In the genomic region with DNA sequence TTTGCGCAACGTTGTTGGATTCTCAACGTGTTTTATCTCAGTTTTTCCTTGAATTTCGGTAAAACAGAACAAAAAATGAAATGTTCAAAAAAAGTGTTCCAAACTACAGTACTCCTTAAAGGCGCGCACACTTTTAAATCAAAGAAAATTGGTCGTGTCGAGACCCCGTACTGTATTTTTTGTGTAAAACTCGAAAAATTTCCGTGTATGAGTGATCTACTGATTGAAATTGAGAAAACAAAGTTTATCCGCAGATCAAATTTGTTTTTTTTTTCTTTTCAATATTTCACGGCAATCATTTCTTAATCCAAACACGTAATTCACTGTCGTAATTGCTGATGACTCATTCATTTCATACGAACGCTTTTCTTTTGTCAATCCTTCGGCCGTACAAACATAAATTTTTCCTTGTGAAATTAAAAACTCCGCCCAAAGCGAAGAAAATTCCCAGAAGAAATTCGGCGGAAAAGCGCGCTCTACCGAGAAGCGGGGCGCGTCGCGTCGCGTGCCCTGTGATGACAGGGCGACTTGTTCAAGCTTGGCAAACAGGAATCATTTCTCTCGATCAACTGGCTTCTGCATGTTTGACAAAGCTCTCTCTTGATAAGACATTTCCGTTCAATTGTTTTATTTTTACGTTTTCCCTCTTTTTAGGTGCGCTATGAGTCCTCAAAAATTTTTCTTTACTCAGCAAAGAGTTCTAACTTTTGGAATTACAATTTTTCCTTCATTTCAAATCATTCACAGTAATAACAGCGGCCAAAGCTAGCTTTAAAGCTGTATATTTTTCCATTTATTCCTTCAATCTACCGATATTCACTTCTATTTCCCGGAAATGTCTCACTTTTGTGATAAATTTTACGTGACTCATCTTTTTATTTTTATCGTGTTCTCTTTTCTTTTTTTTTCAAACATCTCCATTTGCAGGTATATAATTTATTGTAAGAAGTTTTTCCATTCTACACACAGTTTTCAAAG, we compare ENCODE assay signal across 6 worm cellular contexts.
TF ChIP-seq lines count a peak whose summit lies in the region.

A gene (plus strand): TSS at position 928 of the 978 bp plus-strand sequence.

TF ChIP-seq in whole organism, L1 larva, 84 proteins besides CTCF, POLR2A, EP300 and RAD21 (continued from another document):
- TF ChIP-seq efl-1 (optimal IDR thresholded peaks at IDR 0.05; lab: Kevin White, UChicago): peak; percentile 26 to 35
- TF ChIP-seq efl-1 (GFP tag; optimal IDR thresholded peaks at IDR 0.05 in 1 of 2; lab: Kevin White, UChicago): peak in 1 of 2 experiments; percentile 43
- TF ChIP-seq nhr-47 (tag; optimal IDR thresholded peaks at IDR 0.05; lab: Kevin White, UChicago): peak; percentile 12
- TF ChIP-seq ceh-82 (tag; optimal IDR thresholded peaks at IDR 0.05; lab: Kevin White, UChicago): peak in 1 of 3 experiments; percentile 57
- TF ChIP-seq egl-13 (tag; optimal IDR thresholded peaks at IDR 0.05; lab: Kevin White, UChicago): no peak
- TF ChIP-seq hpl-2 (GFP tag; optimal IDR thresholded peaks at IDR 0.05; lab: Kevin White, UChicago): no peak
- TF ChIP-seq mdl-1 (tag; optimal IDR thresholded peaks at IDR 0.05; lab: Kevin White, UChicago): peak in 1 of 2 experiments; percentile 18
- peak; percentile 45 to 57 for TF ChIP-seq lin-35 (GFP tag; optimal IDR thresholded peaks at IDR 0.05; lab: Kevin White, UChicago)
- TF ChIP-seq lin-39 (tag; optimal IDR thresholded peaks at IDR 0.05; lab: Kevin White, UChicago): no peak
- peak; percentile 17 to 51 (median 30) for TF ChIP-seq dpl-1 (GFP tag; optimal IDR thresholded peaks at IDR 0.05; lab: Kevin White, UChicago)
- peak; percentile 70 for TF ChIP-seq lin-15B (tag; optimal IDR thresholded peaks at IDR 0.05; lab: Kevin White, UChicago)

TF ChIP-seq in whole organism, L2 larva, 48 proteins besides CTCF, POLR2A, EP300 and RAD21 (continued from another document):
- TF ChIP-seq fos-1 (tag; optimal IDR thresholded peaks at IDR 0.05; lab: Kevin White, UChicago): peak; percentile 75
- peak in 1 of 2 experiments; percentile 31 for TF ChIP-seq lsy-2 (tag; optimal IDR thresholded peaks at IDR 0.05; lab: Kevin White, UChicago)
- no peak for TF ChIP-seq R02D3.7 (tag; optimal IDR thresholded peaks at IDR 0.05; lab: Kevin White, UChicago)
- TF ChIP-seq skn-1 (tag; optimal IDR thresholded peaks at IDR 0.05; lab: Kevin White, UChicago): no peak
- no peak for TF ChIP-seq nhr-10 (tag; optimal IDR thresholded peaks at IDR 0.05; lab: Kevin White, UChicago)
- no peak for TF ChIP-seq nhr-23 (tag; optimal IDR thresholded peaks at IDR 0.05; lab: Kevin White, UChicago)
- peak; percentile 51 for TF ChIP-seq unc-55 (GFP tag; optimal IDR thresholded peaks at IDR 0.05; lab: Kevin White, UChicago)
- TF ChIP-seq nhr-129 (tag; optimal IDR thresholded peaks at IDR 0.05; lab: Kevin White, UChicago): peak; percentile 34

TF ChIP-seq in whole organism, L3 larva, 47 proteins besides CTCF, POLR2A, EP300 and RAD21 (continued from another document):
- TF ChIP-seq ceh-82 (tag; optimal IDR thresholded peaks at IDR 0.05; lab: Kevin White, UChicago): no peak
- TF ChIP-seq pha-4 (tag; optimal IDR thresholded peaks at IDR 0.05; lab: Kevin White, UChicago): peak; percentile 34
- peak; percentile 72 for TF ChIP-seq nfya-1 (tag; optimal IDR thresholded peaks at IDR 0.05; lab: Kevin White, UChicago; ENCODE audit: insufficient read depth)

TF ChIP-seq in whole organism, L4 larva, 104 proteins besides CTCF, POLR2A, EP300 and RAD21 (continued from another document):
- TF ChIP-seq lsy-2 (tag; optimal IDR thresholded peaks at IDR 0.05; lab: Kevin White, UChicago) (peak in 1 of 2 experiments; percentile 45), F26F4.8 (GFP tag; conservative IDR thresholded peaks at IDR 0.05; lab: Robert Waterston, UW) (no peak), duxl-1 (tag; optimal IDR thresholded peaks at IDR 0.05; lab: Kevin White, UChicago; ENCODE audit: poor library complexity) (no peak), T20F7.1 (GFP tag; optimal IDR thresholded peaks at IDR 0.05; lab: Kevin White, UChicago) (no peak), vab-7 (GFP tag; IDR thresholded peaks at IDR 0.05; lab: Robert Waterston, UW) (no peak), ceh-28 (tag; optimal IDR thresholded peaks at IDR 0.05; lab: Kevin White, UChicago) (no peak), set-16 (GFP tag; IDR thresholded peaks at IDR 0.05; lab: Robert Waterston, UW) (no peak), ama-1 (optimal IDR thresholded peaks at IDR 0.05; lab: Kevin White, UChicago) (peak; percentile 48), aha-1 (tag; lab: Kevin White, UChicago) (peak; percentile 62), aly-2 (tag; optimal IDR thresholded peaks at IDR 0.05; lab: Kevin White, UChicago) (no peak), daf-16 (GFP tag; optimal IDR thresholded peaks at IDR 0.05; lab: Kevin White, UChicago) (no peak), daf-16 (tag; optimal IDR thresholded peaks at IDR 0.05; lab: Kevin White, UChicago) (peak; percentile 26), pha-4 (GFP tag; IDR thresholded peaks at IDR 0.05; lab: Robert Waterston, UW) (no peak), pha-4 (tag; optimal IDR thresholded peaks at IDR 0.05; lab: Kevin White, UChicago) (no peak), ZK337.2 (GFP tag; IDR thresholded peaks at IDR 0.05; lab: Robert Waterston, UW) (no peak), pqm-1 (tag; optimal IDR thresholded peaks at IDR 0.05; lab: Kevin White, UChicago) (peak; percentile 50), hlh-30 (tag; optimal IDR thresholded peaks at IDR 0.05; lab: Kevin White, UChicago; ENCODE audit: insufficient read depth) (peak; percentile 64), nhr-6 (tag; optimal IDR thresholded peaks at IDR 0.05; lab: Kevin White, UChicago) (no peak), dve-1 (tag; optimal IDR thresholded peaks at IDR 0.05; lab: Kevin White, UChicago; ENCODE audit: insufficient read depth) (peak; percentile 49), mep-1 (tag; optimal IDR thresholded peaks at IDR 0.05; lab: Kevin White, UChicago) (peak; percentile 70), ceh-44 (GFP tag; IDR thresholded peaks at IDR 0.05; lab: Robert Waterston, UW) (no peak), mes-2 (tag; optimal IDR thresholded peaks at IDR 0.05; lab: Kevin White, UChicago; ENCODE audit: poor library complexity, severe bottlenecking) (peak; percentile 56), ctbp-1 (GFP tag; IDR thresholded peaks at IDR 0.05; lab: Robert Waterston, UW) (no peak), dmd-6 (GFP tag; IDR thresholded peaks at IDR 0.05; lab: Robert Waterston, UW) (peak; percentile 33; the same call in 1 of the 2 replicates), zfp-2 (tag; optimal IDR thresholded peaks at IDR 0.05; lab: Kevin White, UChicago) (no peak), mxl-3 (GFP tag; optimal IDR thresholded peaks at IDR 0.05; lab: Kevin White, UChicago) (peak; percentile 1), daf-8 (GFP tag; IDR thresholded peaks at IDR 0.05; lab: Robert Waterston, UW) (no peak), Y105C5A.15 (GFP tag; IDR thresholded peaks at IDR 0.05; lab: Robert Waterston, UW) (no peak), dpl-1 (GFP tag; optimal IDR thresholded peaks at IDR 0.05; lab: Kevin White, UChicago) (peak; percentile 17)

TF ChIP-seq in whole organism, mixed stage, embryonic, 35 proteins besides CTCF, POLR2A, EP300 and RAD21 (continued from another document):
- TF ChIP-seq hlh-1 (tag; optimal IDR thresholded peaks at IDR 0.05; lab: Kevin White, UChicago) (peak; percentile 13), cnd-1 (tag; optimal IDR thresholded peaks at IDR 0.05; lab: Kevin White, UChicago) (no peak), sptf-1 (tag; optimal IDR thresholded peaks at IDR 0.05; lab: Kevin White, UChicago) (no peak), lin-13 (tag; optimal IDR thresholded peaks at IDR 0.05; lab: Kevin White, UChicago) (peak; percentile 2), ceh-83 (GFP tag; optimal IDR thresholded peaks at IDR 0.05; lab: Kevin White, UChicago) (no peak), ceh-39 (tag; optimal IDR thresholded peaks at IDR 0.05; lab: Kevin White, UChicago) (no peak), ces-1 (GFP tag; optimal IDR thresholded peaks at IDR 0.05; lab: Kevin White, UChicago) (no peak)

TF ChIP-seq in whole organism, young adult, 124 proteins besides CTCF, POLR2A, EP300 and RAD21 (continued from another document):
- peak; percentile 80; the same call in 1 of the 2 replicates for TF ChIP-seq ceh-91 (GFP tag; IDR thresholded peaks at IDR 0.05; lab: Robert Waterston, UW)
- TF ChIP-seq let-607 (tag; optimal IDR thresholded peaks at IDR 0.05; lab: Kevin White, UChicago): peak in 1 of 2 experiments; percentile 41
- peak; percentile 87 for TF ChIP-seq lsl-1 (GFP tag; optimal IDR thresholded peaks at IDR 0.05; lab: Kevin White, UChicago)
- TF ChIP-seq dpl-1 (GFP tag; optimal IDR thresholded peaks at IDR 0.05; lab: Kevin White, UChicago): peak; percentile 46
- TF ChIP-seq madf-6 (GFP tag; IDR thresholded peaks at IDR 0.05; lab: Robert Waterston, UW): peak; percentile 90
- no peak for TF ChIP-seq sptf-2 (GFP tag; optimal IDR thresholded peaks at IDR 0.05; lab: Kevin White, UChicago)
- TF ChIP-seq mcd-1 (GFP tag; IDR thresholded peaks at IDR 0.05; lab: Robert Waterston, UW): peak; percentile 67
- no peak for TF ChIP-seq ceh-100 (GFP tag; IDR thresholded peaks at IDR 0.05; lab: Robert Waterston, UW)
- no peak for TF ChIP-seq nhr-120 (GFP tag; IDR thresholded peaks at IDR 0.05; lab: Robert Waterston, UW)
- TF ChIP-seq snpc-1.3 (tag; optimal IDR thresholded peaks at IDR 0.05; lab: Kevin White, UChicago; ENCODE audit: insufficient read depth): no peak
- TF ChIP-seq tlf-1 (GFP tag; optimal IDR thresholded peaks at IDR 0.05; lab: Kevin White, UChicago): peak; percentile 20
